Fruit fly (Drosophila melanogaster): ENCODE data around the gene Gr10a.

The Gr10a gene

dm6 chrX:11367783-11368509 is 49.3 kb downstream of the Gr10a start, which contains the start of the genes hop and Tim8 (continued):
- TF ChIP-seq CG13123 (GFP tag; optimal IDR thresholded peaks at IDR 0.05) (no peak), Mrtf (GFP tag; IDR thresholded peaks at IDR 0.05) (no peak), Sin3A (optimal IDR thresholded peaks at IDR 0.05) (peak; percentile 79), Dip3 (GFP tag; optimal IDR thresholded peaks at IDR 0.05) (no peak), CG2678 (tag; optimal IDR thresholded peaks at IDR 0.05) (no peak), NC2β (GFP tag; optimal IDR thresholded peaks at IDR 0.05) (no peak), Ets97D (GFP tag; optimal IDR thresholded peaks at IDR 0.05) (peak; percentile 52), CG10267 (tag; optimal IDR thresholded peaks at IDR 0.05) (peak; percentile 41), CG12744 (GFP tag; optimal IDR thresholded peaks at IDR 0.05) (no peak), hbn (GFP tag; IDR thresholded peaks at IDR 0.05; ENCODE audit: partially characterized antibody) (peak; percentile 73), cad (GFP tag; optimal IDR thresholded peaks at IDR 0.05) (no peak), ftz-f1 (GFP tag; optimal IDR thresholded peaks at IDR 0.05) (no peak), CG6791 (GFP tag; IDR thresholded peaks at IDR 0.05; ENCODE audit: partially characterized antibody) (peak; percentile 86), CG12659 (GFP tag; optimal IDR thresholded peaks at IDR 0.05) (peak; percentile 66), CG6765 (GFP tag; optimal IDR thresholded peaks at IDR 0.05) (no peak), so (GFP tag; IDR thresholded peaks at IDR 0.05) (no peak), CG3163 (GFP tag; optimal IDR thresholded peaks at IDR 0.05) (no peak), abd-A (tag; optimal IDR thresholded peaks at IDR 0.05) (no peak), Hr51 (GFP tag; optimal IDR thresholded peaks at IDR 0.05) (no peak), CG13287 (GFP tag; IDR thresholded peaks at IDR 0.05; ENCODE audit: partially characterized antibody) (peak; percentile 86), Hmr (GFP tag; optimal IDR thresholded peaks at IDR 0.05) (no peak), CG15479 (GFP tag; optimal IDR thresholded peaks at IDR 0.05) (no peak), stc (GFP tag; IDR thresholded peaks at IDR 0.05) (no peak), sens-2 (GFP tag; IDR thresholded peaks at IDR 0.05) (no peak), CG12071 (GFP tag; optimal IDR thresholded peaks at IDR 0.05) (no peak), CG42726 (GFP tag; IDR thresholded peaks at IDR 0.05; ENCODE audit: partially characterized antibody) (peak; percentile 71; the same call in 1 of the 2 replicates), ken (GFP tag; IDR thresholded peaks at IDR 0.05) (no peak), crp (GFP tag; optimal IDR thresholded peaks at IDR 0.05) (peak in 1 of 2 experiments; percentile 74), nau (GFP tag; optimal IDR thresholded peaks at IDR 0.05) (no peak), Med (GFP tag) (peak; percentile 67), YL-1 (GFP tag; optimal IDR thresholded peaks at IDR 0.05) (peak; percentile 32), CG6175 (GFP tag; IDR thresholded peaks at IDR 0.05) (no peak), Ets65A (GFP tag) (peak; percentile 59), Sry-δ (GFP tag; optimal IDR thresholded peaks at IDR 0.05) (peak; percentile 77), CG14965 (GFP tag; optimal IDR thresholded peaks at IDR 0.05; ENCODE audit: borderline replicate concordance) (no peak), E2f2 (GFP tag; IDR thresholded peaks at IDR 0.05) (peak; percentile 52), CG12391 (tag; optimal IDR thresholded peaks at IDR 0.05) (peak; percentile 10), CG2116 (GFP tag; optimal IDR thresholded peaks at IDR 0.05) (peak; percentile 74), Adf1 (GFP tag; IDR thresholded peaks at IDR 0.05) (no peak), CG12104 (GFP tag; optimal IDR thresholded peaks at IDR 0.05) (no peak), Myb (GFP tag; optimal IDR thresholded peaks at IDR 0.05) (no peak), Dref (GFP tag; IDR thresholded peaks at IDR 0.05) (peak; percentile 94), CG11560 (tag; IDR thresholded peaks at IDR 0.05) (peak; percentile 98), CG11696 (GFP tag; IDR thresholded peaks at IDR 0.05) (no peak), CG8944 (GFP tag; optimal IDR thresholded peaks at IDR 0.05) (no peak), salm (tag; optimal IDR thresholded peaks at IDR 0.05) (no peak), E2f1 (GFP tag; IDR thresholded peaks at IDR 0.05) (no peak), CG13775 (GFP tag; optimal IDR thresholded peaks at IDR 0.05) (peak; percentile 4), CG1832 (GFP tag; optimal IDR thresholded peaks at IDR 0.05) (no peak), CG18599 (GFP tag; optimal IDR thresholded peaks at IDR 0.05) (no peak)
